Worm (Caenorhabditis elegans): ENCODE data around the gene srh-45.
A peak's percentile ranks its signal among the peaks of the same experiment; 100 is the strongest.

Gene srh-45

ce11 chrV:11314025-11314880 is 9.5 kb upstream of the srh-45 start (continued):
- TF ChIP-seq sptf-2 (GFP tag; optimal IDR thresholded peaks at IDR 0.05) = peak; percentile 99
- peak; percentile 65 for TF ChIP-seq ceh-91 (GFP tag; IDR thresholded peaks at IDR 0.05)
- peak; percentile 97 for TF ChIP-seq let-526 (GFP tag; IDR thresholded peaks at IDR 0.05)
- peak; percentile 83 for TF ChIP-seq nhr-179 (tag; optimal IDR thresholded peaks at IDR 0.05)
- TF ChIP-seq unc-130 (GFP tag; optimal IDR thresholded peaks at IDR 0.05) = peak; percentile 93
- TF ChIP-seq chd-7 (tag; optimal IDR thresholded peaks at IDR 0.05) = peak; percentile 99
- peak; percentile 67 for TF ChIP-seq F33H1.4 (GFP tag; IDR thresholded peaks at IDR 0.05)
- TF ChIP-seq nhr-80 (tag; optimal IDR thresholded peaks at IDR 0.05) = peak; percentile 80
- TF ChIP-seq F57C9.4 (tag; optimal IDR thresholded peaks at IDR 0.05) = peak; percentile 96
- peak; percentile 98 for TF ChIP-seq tbx-9 (tag; optimal IDR thresholded peaks at IDR 0.05; ENCODE audit: borderline replicate concordance)
- TF ChIP-seq egrh-3 (GFP tag; IDR thresholded peaks at IDR 0.05) = peak; percentile 73
- TF ChIP-seq F22D6.2 (tag; optimal IDR thresholded peaks at IDR 0.05) = peak; percentile 71
- TF ChIP-seq ztf-22 (GFP tag; optimal IDR thresholded peaks at IDR 0.05) = peak; percentile 98
- peak; percentile 98; the same call in 1 of the 2 replicates for TF ChIP-seq F37B4.10 (GFP tag; IDR thresholded peaks at IDR 0.05)
- TF ChIP-seq sdz-38 (tag; optimal IDR thresholded peaks at IDR 0.05) = peak; percentile 57
- TF ChIP-seq C06A6.2 (GFP tag; conservative IDR thresholded peaks at IDR 0.05) = peak; percentile 82
- peak; percentile 100 for TF ChIP-seq lin-26 (GFP tag; IDR thresholded peaks at IDR 0.05)
- peak; percentile 90 for TF ChIP-seq ccch-3 (GFP tag; optimal IDR thresholded peaks at IDR 0.05)
- peak; percentile 94 for TF ChIP-seq pbrm-1 (GFP tag; IDR thresholded peaks at IDR 0.05)

ce11 chrV:11312904-11313303 is 8.1 kb upstream of the srh-45 start:
- TF ChIP-seq athp-1 (tag; optimal IDR thresholded peaks at IDR 0.05) = no peak

DNA sequence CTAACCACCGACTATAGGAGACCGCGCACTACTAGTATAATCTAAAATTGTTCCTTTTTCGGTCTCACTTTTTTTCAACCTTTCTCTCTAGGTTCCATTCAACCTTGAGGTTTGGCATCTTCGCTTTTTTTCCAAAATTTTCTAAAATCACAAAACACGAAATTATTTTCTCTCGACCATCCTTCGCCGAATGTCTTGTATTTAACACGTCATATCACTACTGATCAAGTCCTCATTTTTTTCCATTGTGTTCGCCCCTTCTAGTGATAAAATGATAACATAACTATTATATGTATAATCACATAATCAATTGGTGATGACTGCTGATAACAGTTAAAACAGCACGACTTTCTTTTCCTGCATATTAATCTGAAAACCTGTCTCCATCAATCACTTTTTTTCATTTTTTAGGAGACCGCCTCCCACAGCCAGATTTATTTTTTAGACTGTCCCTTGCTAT is 6.3 kb upstream of the srh-45 start, which contains the start of gene T03F7.7:
Gene T03F7.7 (plus strand): TSS at position 410 of the 460 bp plus-strand sequence.
- no peak for TF ChIP-seq hrde-1 (tag; optimal IDR thresholded peaks at IDR 0.05; ENCODE audit: borderline replicate concordance)
- TF ChIP-seq nhr-80 (tag; optimal IDR thresholded peaks at IDR 0.05) = peak; percentile 92

- TF ChIP-seq somi-1 (GFP tag; optimal IDR thresholded peaks at IDR 0.05) (peak; percentile 15), snpc-1.1 (tag; optimal IDR thresholded peaks at IDR 0.05; ENCODE audit: insufficient read depth) (no peak), K12H6.12 (tag; optimal IDR thresholded peaks at IDR 0.05) (peak; percentile 17)
Observed at ce11 chrV:11308915-11309314, 4.1 kb upstream of the srh-45 start.

ce11 chrV:11308346-11308745 is 3.6 kb upstream of the srh-45 start, which contains the start of gene snf-11:
Gene snf-11, minus strand, starts transcription at chrV:11308446.
- TF ChIP-seq ztf-6 (GFP tag; IDR thresholded peaks at IDR 0.05) = no peak
- no peak for TF ChIP-seq athp-1 (tag; optimal IDR thresholded peaks at IDR 0.05)
- no peak for TF ChIP-seq C06A6.2 (GFP tag; conservative IDR thresholded peaks at IDR 0.05)
- no peak for TF ChIP-seq attf-5 (GFP tag; optimal IDR thresholded peaks at IDR 0.05)
- no peak for TF ChIP-seq ztf-18 (tag; optimal IDR thresholded peaks at IDR 0.05)
- TF ChIP-seq F52B5.7 (tag; optimal IDR thresholded peaks at IDR 0.05) = no peak
- TF ChIP-seq pbrm-1 (GFP tag; IDR thresholded peaks at IDR 0.05) = no peak
- no peak for TF ChIP-seq F55B11.4 (tag; optimal IDR thresholded peaks at IDR 0.05; ENCODE audit: borderline replicate concordance, insufficient read depth)
- no peak for TF ChIP-seq B0261.1 (tag; optimal IDR thresholded peaks at IDR 0.05)
- no peak for TF ChIP-seq ztf-26 (tag; optimal IDR thresholded peaks at IDR 0.05)
- no peak for TF ChIP-seq rec-8 (tag; optimal IDR thresholded peaks at IDR 0.05)
- TF ChIP-seq madf-8 (GFP tag; conservative IDR thresholded peaks at IDR 0.05) = no peak
- no peak for TF ChIP-seq rcor-1 (GFP tag; IDR thresholded peaks at IDR 0.05)
- no peak for TF ChIP-seq ceh-58 (GFP tag; IDR thresholded peaks at IDR 0.05)
- TF ChIP-seq egl-44 (GFP tag; IDR thresholded peaks at IDR 0.05) = no peak
- no peak for TF ChIP-seq ccch-3 (GFP tag; optimal IDR thresholded peaks at IDR 0.05)
- no peak for TF ChIP-seq snpc-1.1 (tag; optimal IDR thresholded peaks at IDR 0.05; ENCODE audit: insufficient read depth)
